Worm (Caenorhabditis elegans): ENCODE results near the gene F56D5.6.

The F56D5.6 gene

ce11 chrIV:9386038-9386437 lies 15.7 kb upstream of the F56D5.6 start, which contains the start of gene daf-15:
daf-15 (plus strand) TSS chrIV:9386208.
- no peak for TF ChIP-seq flh-1 (GFP tag; optimal IDR thresholded peaks at IDR 0.05)
- TF ChIP-seq mab-5 (tag; optimal IDR thresholded peaks at IDR 0.05): no peak
- no peak for TF ChIP-seq ceh-39 (tag; optimal IDR thresholded peaks at IDR 0.05)
- TF ChIP-seq mep-1 (tag; optimal IDR thresholded peaks at IDR 0.05): peak; percentile 0
- TF ChIP-seq lin-13 (tag; optimal IDR thresholded peaks at IDR 0.05): no peak
- TF ChIP-seq hlh-1 (tag; optimal IDR thresholded peaks at IDR 0.05): no peak
- TF ChIP-seq sptf-1 (tag; optimal IDR thresholded peaks at IDR 0.05): no peak
- no peak for TF ChIP-seq ham-2 (GFP tag; optimal IDR thresholded peaks at IDR 0.05)
- no peak for TF ChIP-seq nhr-28 (tag; optimal IDR thresholded peaks at IDR 0.05)
- peak; percentile 14 for TF ChIP-seq lsy-2 (tag; optimal IDR thresholded peaks at IDR 0.05)
- no peak for TF ChIP-seq elt-3 (tag; optimal IDR thresholded peaks at IDR 0.05)
- TF ChIP-seq M03D4.4 (tag; optimal IDR thresholded peaks at IDR 0.05): no peak
- no peak for TF ChIP-seq sem-2 (GFP tag; optimal IDR thresholded peaks at IDR 0.05)
- TF ChIP-seq snpc-4 (tag; optimal IDR thresholded peaks at IDR 0.05): no peak
- no peak for TF ChIP-seq ceh-43 (GFP tag; optimal IDR thresholded peaks at IDR 0.05)
- TF ChIP-seq bed-3 (GFP tag; optimal IDR thresholded peaks at IDR 0.05): no peak
- TF ChIP-seq drap-1 (GFP tag; optimal IDR thresholded peaks at IDR 0.05): no peak

- no peak for TF ChIP-seq bed-3 (GFP tag; optimal IDR thresholded peaks at IDR 0.05)
- TF ChIP-seq blmp-1 (tag; optimal IDR thresholded peaks at IDR 0.05): no peak
- TF ChIP-seq ztf-11 (tag; optimal IDR thresholded peaks at IDR 0.05): no peak
- no peak for TF ChIP-seq unc-120 (tag; optimal IDR thresholded peaks at IDR 0.05; ENCODE audit: poor library complexity, severe bottlenecking)
- TF ChIP-seq elt-3 (tag; optimal IDR thresholded peaks at IDR 0.05): peak; percentile 37
- TF ChIP-seq hlh-1 (tag; optimal IDR thresholded peaks at IDR 0.05): no peak
- TF ChIP-seq mep-1 (tag; optimal IDR thresholded peaks at IDR 0.05): no peak
- peak; percentile 87 for TF ChIP-seq elt-1 (tag; optimal IDR thresholded peaks at IDR 0.05; ENCODE audit: borderline replicate concordance, insufficient read depth)
- TF ChIP-seq nhr-237 (tag; optimal IDR thresholded peaks at IDR 0.05): no peak
- no peak for TF ChIP-seq cnd-1 (tag; optimal IDR thresholded peaks at IDR 0.05)
- no peak for TF ChIP-seq nhr-2 (tag; optimal IDR thresholded peaks at IDR 0.05)
Measured at ce11 chrIV:9396118-9396517, 5.6 kb upstream of the F56D5.6 start, which contains the start of gene col-121. col-121 (minus strand) TSS chrIV:9396218.

DNA sequence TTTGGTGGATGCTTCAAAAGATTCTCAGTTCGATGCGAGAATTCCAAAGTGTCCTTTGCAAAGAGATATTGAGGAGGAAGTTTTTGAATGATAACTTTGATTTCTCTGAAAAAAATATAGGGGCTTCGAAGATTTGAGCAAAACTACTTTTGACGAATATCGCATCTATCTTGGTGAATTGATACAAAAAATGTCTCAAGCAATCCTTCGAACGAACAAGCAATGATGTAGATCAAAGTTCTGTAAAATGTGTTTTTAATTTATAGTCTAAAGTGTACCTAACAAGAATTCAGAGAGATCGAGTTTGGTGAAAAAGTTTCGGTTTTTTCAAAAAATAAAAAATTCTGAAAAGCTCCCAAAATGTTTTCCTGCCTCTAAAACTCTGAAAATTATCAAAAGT lies 4.4 kb upstream of the F56D5.6 start, which contains the start of gene F56D5.3:
Gene F56D5.3 (plus strand): TSS at position 301 of the 400 bp plus-strand sequence.
- TF ChIP-seq lin-13 (tag; optimal IDR thresholded peaks at IDR 0.05): no peak
- TF ChIP-seq cnd-1 (tag; optimal IDR thresholded peaks at IDR 0.05): no peak
- TF ChIP-seq nhr-28 (tag; optimal IDR thresholded peaks at IDR 0.05): no peak
- no peak for TF ChIP-seq elt-3 (tag; optimal IDR thresholded peaks at IDR 0.05)
- no peak for TF ChIP-seq hlh-1 (tag; optimal IDR thresholded peaks at IDR 0.05)
- TF ChIP-seq elt-1 (tag; optimal IDR thresholded peaks at IDR 0.05; ENCODE audit: borderline replicate concordance, insufficient read depth): no peak

DNA sequence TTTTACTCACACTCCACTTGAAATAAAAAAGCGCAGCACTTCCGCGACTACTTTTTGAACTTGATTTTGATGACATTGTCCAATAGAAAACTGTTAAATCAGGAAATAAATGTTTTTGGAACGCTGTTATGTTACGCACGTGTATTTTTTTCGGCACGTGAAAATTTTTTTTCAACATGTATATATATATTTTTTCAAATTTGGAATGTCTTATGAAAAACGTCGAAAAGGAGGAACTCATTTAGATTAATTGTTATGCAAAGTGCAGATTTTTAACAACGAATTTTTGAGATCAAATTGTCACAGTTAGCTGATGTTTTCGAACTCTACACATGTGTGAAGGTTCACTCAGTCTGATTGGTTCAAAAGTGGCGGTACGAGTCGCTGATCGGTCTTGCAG lies 3.2 kb upstream of the F56D5.6 start, which contains the start of gene F56D5.2:
Gene F56D5.2 (minus strand): TSS at position 101 of the 400 bp plus-strand sequence.
- no peak for TF ChIP-seq drap-1 (GFP tag; optimal IDR thresholded peaks at IDR 0.05)

DNA sequence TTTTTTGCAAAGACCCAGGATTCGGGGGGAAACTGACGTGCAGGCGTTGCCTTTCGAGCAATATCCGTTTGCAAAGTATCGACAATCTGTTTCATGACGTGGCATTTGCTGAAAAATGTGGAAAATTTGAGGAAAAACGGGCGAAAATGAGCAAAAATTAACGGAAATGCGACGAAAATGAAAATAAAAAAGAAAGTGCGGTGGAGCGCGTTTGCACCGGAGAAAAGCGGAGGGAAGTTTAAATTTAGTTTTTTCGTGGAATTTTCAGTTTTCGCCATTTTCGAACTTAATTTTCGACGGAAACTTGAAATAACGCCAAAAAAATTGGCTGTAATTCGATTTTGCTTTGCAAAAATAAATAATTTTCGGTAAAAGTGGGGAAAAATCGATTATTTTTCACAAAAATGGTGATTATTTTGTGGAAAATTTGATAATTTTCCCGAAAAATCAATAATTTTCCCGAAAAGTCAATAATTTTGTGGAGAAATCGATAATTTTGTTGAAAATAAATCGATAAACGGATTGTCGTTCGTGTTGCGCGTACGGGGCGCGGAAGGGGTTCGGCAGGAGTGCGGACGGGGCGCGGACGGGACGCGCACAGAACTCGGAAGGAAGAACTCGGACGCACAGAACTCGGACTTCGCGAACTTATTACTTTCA lies 2.2 kb downstream of the F56D5.6 start:
- TF ChIP-seq drap-1 (GFP tag; optimal IDR thresholded peaks at IDR 0.05) (no peak), cnd-1 (tag; optimal IDR thresholded peaks at IDR 0.05) (no peak)

DNA sequence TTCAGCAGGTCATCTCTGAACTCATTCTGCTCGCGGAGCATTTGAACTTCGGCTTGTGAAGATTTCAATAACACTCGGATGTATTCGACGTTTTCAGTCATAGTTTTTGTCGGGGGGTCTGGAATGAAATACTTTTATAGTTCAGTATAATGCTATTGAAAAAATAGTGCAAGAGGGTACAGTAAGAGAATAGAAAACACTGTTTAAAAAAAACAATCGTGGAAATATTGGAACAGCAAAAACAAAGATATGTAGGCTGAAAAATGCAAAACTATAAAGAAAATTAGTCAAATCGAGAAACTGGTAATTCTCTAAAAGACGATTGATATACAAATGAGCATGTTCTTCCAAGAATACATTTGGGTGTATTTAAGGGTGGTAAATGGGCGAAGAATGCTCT lies 6.3 kb downstream of the F56D5.6 start, which contains the start of gene F56D5.5:
Gene F56D5.5 (minus strand): TSS at position 101 of the 400 bp plus-strand sequence.
- TF ChIP-seq pha-4 (tag; optimal IDR thresholded peaks at IDR 0.05) (no peak), ces-1 (GFP tag; optimal IDR thresholded peaks at IDR 0.05) (no peak), hlh-1 (tag; optimal IDR thresholded peaks at IDR 0.05) (no peak), unc-120 (tag; optimal IDR thresholded peaks at IDR 0.05; ENCODE audit: poor library complexity, severe bottlenecking) (no peak), nhr-28 (tag; optimal IDR thresholded peaks at IDR 0.05) (no peak), cnd-1 (tag; optimal IDR thresholded peaks at IDR 0.05) (no peak), nhr-237 (tag; optimal IDR thresholded peaks at IDR 0.05) (no peak), unc-39 (tag; optimal IDR thresholded peaks at IDR 0.05) (no peak), drap-1 (GFP tag; optimal IDR thresholded peaks at IDR 0.05) (no peak), lin-13 (tag; optimal IDR thresholded peaks at IDR 0.05) (no peak), lsy-2 (tag; optimal IDR thresholded peaks at IDR 0.05) (no peak), nhr-12 (tag; optimal IDR thresholded peaks at IDR 0.05) (no peak)
